Worm (Caenorhabditis elegans): ENCODE measurements around the gene cki-1.

DNA sequence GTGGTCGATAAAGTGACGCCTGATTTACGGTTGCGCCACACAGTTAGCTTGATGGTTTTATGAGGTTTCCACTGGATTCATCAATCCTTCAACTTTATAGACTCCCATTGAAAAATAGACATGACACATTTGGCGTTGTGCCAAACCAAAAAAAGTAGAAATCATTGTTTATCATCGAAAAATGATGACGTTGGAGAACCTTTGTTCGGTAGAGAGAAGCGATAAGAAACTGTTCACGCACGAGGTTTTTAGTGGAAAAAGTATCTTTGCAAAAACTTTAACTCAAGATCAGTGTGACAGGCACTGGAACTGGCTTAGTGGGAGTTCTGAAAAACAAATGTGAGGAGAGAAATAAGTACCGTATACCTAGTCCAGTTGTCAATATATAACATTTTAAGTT lies 2.6 kb downstream of the cki-1 start:
- TF ChIP-seq ama-1 (optimal IDR thresholded peaks at IDR 0.05) (no peak), hmg-4 (GFP tag; optimal IDR thresholded peaks at IDR 0.05) (no peak), hmbx-1 (tag; optimal IDR thresholded peaks at IDR 0.05) (no peak), ceh-13 (GFP tag; optimal IDR thresholded peaks at IDR 0.05) (no peak), pes-1 (GFP tag; IDR thresholded peaks at IDR 0.05) (no peak), sea-1 (GFP tag; conservative IDR thresholded peaks at IDR 0.05) (no peak), tbx-11 (GFP tag; IDR thresholded peaks at IDR 0.05) (no peak), flt-1 (GFP tag; IDR thresholded peaks at IDR 0.05) (no peak), ets-7 (tag; optimal IDR thresholded peaks at IDR 0.05) (no peak), F13C5.2 (tag; optimal IDR thresholded peaks at IDR 0.05) (no peak)

Data from whole organism, early embryonic.